Worm (Caenorhabditis elegans): ENCODE data around the gene srb-16.
"Not testable (repeated sequence)": the region's sequence is repeated elsewhere in the genome, so short reads cannot be mapped to it uniquely, and the experiment has no call there.

Gene srb-16

DNA sequence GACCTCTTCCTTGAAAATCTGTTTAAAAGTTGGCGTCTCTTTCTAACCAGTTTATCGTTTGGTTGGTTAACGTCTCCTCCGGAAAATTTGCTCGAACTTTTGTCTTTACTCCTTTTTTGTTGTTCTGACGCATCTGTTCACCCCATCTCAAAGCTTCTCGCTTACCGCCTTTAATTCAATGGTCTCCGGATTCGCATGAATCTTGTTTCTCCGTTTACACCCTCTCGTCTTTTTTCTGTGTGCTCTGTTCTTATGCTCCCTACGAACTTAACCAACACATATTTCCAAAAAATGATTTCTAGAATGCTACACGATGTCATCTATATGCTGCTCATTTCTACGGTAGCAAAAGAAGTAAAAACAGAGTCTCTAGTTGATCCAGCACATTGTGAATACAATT, 20.6 kb downstream of the srb-16 start, which contains the start of gene lgc-56:
lgc-56 (plus strand) TSS at position 301 of the 400 bp plus-strand sequence.
- TF ChIP-seq ceh-22 (tag; optimal IDR thresholded peaks at IDR 0.05): no peak

DNA sequence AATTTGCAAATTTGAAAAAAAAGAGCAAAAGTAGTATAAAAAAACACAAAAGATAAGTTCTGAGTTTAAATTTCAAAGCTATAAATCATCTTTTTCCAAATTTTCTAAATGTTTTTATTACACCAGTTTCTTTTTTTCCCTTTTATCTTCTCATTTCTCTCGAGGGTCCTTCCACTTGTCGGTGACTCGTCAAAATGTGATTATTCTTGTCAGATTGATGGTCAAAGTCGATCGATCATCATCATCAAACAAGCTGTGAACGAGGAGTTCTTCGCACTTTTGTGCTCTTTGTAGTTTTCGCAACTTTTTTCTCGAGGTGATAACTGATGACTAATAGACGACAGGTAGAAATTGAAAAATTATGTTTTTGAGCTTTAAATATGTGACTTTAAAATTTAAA, 30.1 kb downstream of the srb-16 start:
- TF ChIP-seq sox-4 (tag; optimal IDR thresholded peaks at IDR 0.05) (no peak), unc-55 (GFP tag; optimal IDR thresholded peaks at IDR 0.05) (peak; percentile 81), elt-2 (tag; optimal IDR thresholded peaks at IDR 0.05) (no peak), ztf-16 (tag; optimal IDR thresholded peaks at IDR 0.05) (no peak)

DNA sequence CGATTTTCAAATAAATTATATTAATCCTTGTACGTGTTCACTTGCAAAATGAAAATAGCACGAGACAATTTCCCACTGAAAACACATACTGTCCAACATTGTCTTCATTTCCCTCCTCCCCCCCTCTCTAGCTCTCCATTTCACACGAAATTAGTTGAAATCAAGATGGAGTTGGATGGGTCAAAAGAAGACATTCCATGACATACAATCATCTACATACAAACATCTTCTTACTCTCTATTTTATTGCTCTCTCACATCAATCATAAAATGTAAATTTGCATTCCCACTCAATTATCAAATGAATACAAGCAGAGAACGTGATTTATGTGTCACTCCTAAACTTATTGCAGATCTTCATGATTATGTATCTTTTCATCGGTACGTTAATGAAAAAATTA, 35.0 kb downstream of the srb-16 start, which contains the start of gene srsy-1:
srsy-1 (plus strand) TSS at position 301 of the 400 bp plus-strand sequence.
- TF ChIP-seq mec-3 (tag; optimal IDR thresholded peaks at IDR 0.05; ENCODE audit: borderline replicate concordance) (no peak), hlh-30 (tag; optimal IDR thresholded peaks at IDR 0.05; ENCODE audit: insufficient read depth) (no peak), pros-1 (tag; optimal IDR thresholded peaks at IDR 0.05) (no peak), K09A11.1 (tag; optimal IDR thresholded peaks at IDR 0.05; ENCODE audit: insufficient read depth) (no peak), pat-9 (tag; optimal IDR thresholded peaks at IDR 0.05) (no peak), ceh-48 (tag; optimal IDR thresholded peaks at IDR 0.05) (no peak), ztf-16 (tag; optimal IDR thresholded peaks at IDR 0.05) (no peak), nhr-232 (tag; optimal IDR thresholded peaks at IDR 0.05) (no peak)

DNA sequence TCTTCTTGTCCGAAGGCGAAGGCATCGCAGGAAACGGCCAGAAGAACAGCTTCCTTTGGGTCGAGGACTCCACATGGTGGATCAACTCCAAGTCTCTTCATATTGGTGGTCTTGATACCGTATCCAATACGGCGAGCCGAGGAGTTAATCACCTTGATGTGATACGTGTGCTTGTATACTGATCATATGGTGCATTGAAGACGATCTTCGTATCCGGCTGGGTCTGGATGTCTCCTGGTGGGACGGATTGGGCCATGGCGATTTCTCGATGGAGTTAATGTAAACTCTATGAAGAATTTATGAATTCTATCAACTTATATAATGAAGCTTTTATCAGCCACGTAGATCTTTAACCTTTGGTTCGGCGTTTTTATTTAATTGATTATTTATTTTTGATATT, 35.5 kb downstream of the srb-16 start, which contains the start of gene msp-74:
msp-74 (minus strand) TSS at position 101 of the 400 bp plus-strand sequence.
- TF ChIP-seq ceh-14 (tag; optimal IDR thresholded peaks at IDR 0.05); unc-3 (GFP tag; conservative IDR thresholded peaks at IDR 0.05); unc-3 (tag; optimal IDR thresholded peaks at IDR 0.05); hlh-30 (tag; optimal IDR thresholded peaks at IDR 0.05; ENCODE audit: insufficient read depth): not testable (repeated sequence)

DNA sequence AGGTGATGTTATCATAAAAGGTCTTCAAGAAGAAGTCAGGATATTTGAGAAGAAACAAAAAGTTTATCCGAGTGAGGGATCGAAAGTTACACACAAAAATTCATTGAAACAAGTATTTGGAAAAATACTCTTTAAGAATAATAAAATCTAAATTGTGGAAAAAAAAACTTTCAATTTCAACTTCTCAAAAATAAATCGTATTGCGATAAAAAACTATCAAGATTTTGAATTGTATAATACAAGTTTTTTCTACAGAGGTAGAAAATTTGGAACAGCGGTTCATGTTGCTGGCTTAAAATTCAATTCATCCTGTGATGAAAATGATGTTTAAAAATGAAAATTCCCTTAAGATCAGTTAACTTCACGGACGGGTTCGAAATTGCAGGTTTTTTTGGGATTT, 38.6 kb downstream of the srb-16 start, which contains the start of gene F09C12.8:
F09C12.8 (plus strand) TSS at position 301 of the 400 bp plus-strand sequence.
- TF ChIP-seq dve-1 (tag; optimal IDR thresholded peaks at IDR 0.05) (no peak), pha-4 (tag; optimal IDR thresholded peaks at IDR 0.05) (no peak), ceh-22 (tag; optimal IDR thresholded peaks at IDR 0.05) (no peak)

DNA sequence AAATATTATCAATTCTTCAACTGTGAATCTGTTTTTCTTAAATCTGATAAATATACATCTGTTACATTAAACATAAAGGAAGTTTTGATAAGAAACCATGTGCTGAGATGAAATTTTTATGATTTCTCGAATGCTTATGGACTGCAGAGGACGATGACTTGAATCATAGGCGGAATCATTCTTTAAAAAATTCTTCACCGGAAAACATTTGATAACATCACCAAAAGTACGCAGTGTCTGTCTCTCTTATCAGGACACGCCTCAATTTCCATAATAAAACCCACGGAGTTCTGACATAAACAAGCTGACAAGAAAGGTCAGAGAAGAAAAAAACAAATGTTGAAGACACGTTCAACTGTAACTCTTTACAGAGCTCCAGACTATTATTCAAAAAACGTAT, 41.0 kb downstream of the srb-16 start, which contains the start of gene F09C12.2:
F09C12.2 (plus strand) TSS at position 320 of the 400 bp plus-strand sequence.
- TF ChIP-seq Y22D7AL.16 (tag; optimal IDR thresholded peaks at IDR 0.05) (no peak), madf-2 (tag; optimal IDR thresholded peaks at IDR 0.05) (no peak), ceh-9 (tag; optimal IDR thresholded peaks at IDR 0.05) (no peak), pag-3 (tag; optimal IDR thresholded peaks at IDR 0.05; ENCODE audit: borderline replicate concordance) (no peak), ztf-16 (tag; optimal IDR thresholded peaks at IDR 0.05) (no peak), ceh-45 (GFP tag; IDR thresholded peaks at IDR 0.05) (no peak), pqm-1 (tag; optimal IDR thresholded peaks at IDR 0.05) (no peak), ceh-30 (tag; optimal IDR thresholded peaks at IDR 0.05) (no peak), odd-2 (tag; optimal IDR thresholded peaks at IDR 0.05) (no peak), pha-4 (tag; optimal IDR thresholded peaks at IDR 0.05) (no peak), pros-1 (tag; optimal IDR thresholded peaks at IDR 0.05) (no peak), ama-1 (optimal IDR thresholded peaks at IDR 0.05) (no peak), ceh-6 (GFP tag; optimal IDR thresholded peaks at IDR 0.05) (no peak), pat-9 (tag; optimal IDR thresholded peaks at IDR 0.05) (no peak), nhr-232 (tag; optimal IDR thresholded peaks at IDR 0.05) (no peak), ref-2 (tag; optimal IDR thresholded peaks at IDR 0.05) (no peak), ceh-31 (tag; optimal IDR thresholded peaks at IDR 0.05) (no peak)

DNA sequence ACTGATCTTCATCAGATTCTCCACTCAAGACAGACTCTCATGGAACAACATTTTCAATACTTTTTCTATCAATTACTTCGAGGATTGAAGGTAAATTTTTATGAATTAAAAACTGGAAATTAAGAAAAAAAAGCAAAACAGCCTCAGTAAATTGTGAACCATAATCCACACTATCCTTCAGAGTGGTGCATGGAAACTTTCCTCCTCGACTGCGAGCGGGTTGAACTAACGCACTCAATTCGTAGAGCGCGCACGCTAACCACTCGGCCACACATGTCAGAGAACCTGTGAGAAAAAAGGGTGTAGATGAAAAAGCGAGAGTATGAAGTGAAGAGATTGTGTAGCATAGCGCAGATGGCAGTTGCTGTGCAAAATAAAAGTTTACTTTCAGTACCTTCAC, 45.7 kb downstream of the srb-16 start:
- TF ChIP-seq nhr-232 (tag; optimal IDR thresholded peaks at IDR 0.05) (peak; percentile 97), tbx-7 (tag; optimal IDR thresholded peaks at IDR 0.05) (peak; percentile 75), unc-3 (GFP tag; conservative IDR thresholded peaks at IDR 0.05) (peak; percentile 97), unc-3 (tag; optimal IDR thresholded peaks at IDR 0.05) (peak; percentile 91), gmeb-2 (tag; optimal IDR thresholded peaks at IDR 0.05) (peak; percentile 98), unc-42 (tag; optimal IDR thresholded peaks at IDR 0.05) (peak; percentile 66), F13H6.1 (tag; optimal IDR thresholded peaks at IDR 0.05) (peak; percentile 92), unc-55 (GFP tag; optimal IDR thresholded peaks at IDR 0.05) (no peak), ceh-48 (tag; optimal IDR thresholded peaks at IDR 0.05) (peak; percentile 89), ceh-24 (tag; optimal IDR thresholded peaks at IDR 0.05) (peak; percentile 86), zip-5 (tag; optimal IDR thresholded peaks at IDR 0.05) (peak; percentile 79), ref-2 (tag; optimal IDR thresholded peaks at IDR 0.05) (peak; percentile 93), ceh-6 (GFP tag; optimal IDR thresholded peaks at IDR 0.05) (peak; percentile 98), eyg-1 (tag; optimal IDR thresholded peaks at IDR 0.05) (peak; percentile 88), dmd-4 (tag; optimal IDR thresholded peaks at IDR 0.05; ENCODE audit: borderline replicate concordance) (peak; percentile 96), ttx-3 (tag; optimal IDR thresholded peaks at IDR 0.05) (peak; percentile 94), ceh-30 (tag; optimal IDR thresholded peaks at IDR 0.05) (peak; percentile 74), ceh-19 (GFP tag; optimal IDR thresholded peaks at IDR 0.05) (peak; percentile 97)

All from whole organism, late embryonic.